Worm (Caenorhabditis elegans) whole organism, L4/young adult: Measurements from ENCODE around the gene F17E5.2.

Source experiments
- W03F9.2 ChIP-seq: fragments of 150-350 bp; optimal IDR thresholded peaks from 2 replicates; lab custom pipeline; 2014; ENCODE audit warnings: missing biosample characterization, missing genetic modification characterization
- him-1 ChIP-seq: sonication (generic microtip); optimal IDR thresholded peaks from 2 replicates; lab custom pipeline; 2016; ENCODE audit warnings: missing genotype, missing genetic modification reagents, missing genetic modification characterization, missing compliant biosample characterization

ce11 chrX:12406592-12406991 lies 12.5 kb downstream of the F17E5.2 start:
- no peak for TF ChIP-seq him-1 (tag; lab: Kevin White, UChicago)
- no peak for TF ChIP-seq W03F9.2
